Worm (Caenorhabditis elegans) whole organism, L1 larva: ENCODE results near the gene teg-1.

ENCODE experiments used
- ama-1 ChIP-seq: fragments of 150-350 bp; optimal IDR thresholded peaks from 2 replicates; lab custom pipeline; 2014
- lir-3 ChIP-seq: sonication (generic microtip); optimal IDR thresholded peaks from 2 replicates; lab custom pipeline; 2016; ENCODE audit warnings: mild to moderate bottlenecking, missing genetic modification characterization, moderate library complexity, missing compliant biosample characterization; ENCODE audit not compliant: poor library complexity

- TF ChIP-seq lir-3 = no peak
- no peak for TF ChIP-seq ama-1 (lab: Kevin White, UChicago)
Measured at ce11 chrIII:11355758-11356323, 37.8 kb upstream of the teg-1 start.
